Worm (Caenorhabditis elegans) whole organism, mixed stage, embryonic: Measurements from ENCODE around the gene F01D5.10.

Source experiments
- M03D4.4 ChIP-seq: sonication (generic microtip); optimal IDR thresholded peaks from 2 replicates; lab custom pipeline; 2017; ENCODE audit warnings: mild to moderate bottlenecking, missing genetic modification characterization, missing compliant biosample characterization
- blmp-1 ChIP-seq: fragments of 150-350 bp; optimal IDR thresholded peaks from 2 replicates; lab custom pipeline; 2014; ENCODE audit warnings: missing biosample characterization, missing genetic modification characterization
- ceh-39 ChIP-seq: fragments of 150-350 bp; optimal IDR thresholded peaks from 2 replicates; lab custom pipeline; 2014; ENCODE audit warnings: missing biosample characterization, missing genetic modification characterization
- ceh-43 ChIP-seq: fragments of 200-800 bp; sonication (Bioruptor generic); optimal IDR thresholded peaks from 2 replicates; lab custom pipeline; 2018; ENCODE audit warnings: mild to moderate bottlenecking, missing genetic modification characterization, moderate library complexity, missing compliant biosample characterization
- ceh-83 ChIP-seq: fragments of 200-800 bp; sonication (Bioruptor generic); optimal IDR thresholded peaks from 2 replicates; lab custom pipeline; 2018; ENCODE audit warnings: mild to moderate bottlenecking, missing genetic modification characterization, missing compliant biosample characterization
- ces-1 ChIP-seq: fragments of 150-350 bp; optimal IDR thresholded peaks from 2 replicates; lab custom pipeline; 2014; ENCODE audit warnings: missing biosample characterization, missing genetic modification reagents, missing genetic modification characterization
- cnd-1 ChIP-seq: fragments of 200-800 bp; sonication (Bioruptor generic); optimal IDR thresholded peaks from 2 replicates; lab custom pipeline; 2018; ENCODE audit warnings: mild to moderate bottlenecking, missing genetic modification characterization, missing compliant biosample characterization
- drap-1 ChIP-seq: fragments of 200-800 bp; sonication (Bioruptor generic); optimal IDR thresholded peaks from 3 replicates; lab custom pipeline; 2018; ENCODE audit warnings: mild to moderate bottlenecking, missing genetic modification characterization, missing compliant biosample characterization
- elt-1 ChIP-seq: sonication (generic microtip); optimal IDR thresholded peaks from 2 replicates; lab custom pipeline; 2017; ENCODE audit warnings: missing genetic modification characterization, mild to moderate bottlenecking, missing compliant biosample characterization, antibody characterized with exemption, moderate library complexity, borderline replicate concordance; ENCODE audit not compliant: insufficient read depth
- elt-3 ChIP-seq: fragments of 150-350 bp; optimal IDR thresholded peaks from 2 replicates; lab custom pipeline; 2014; ENCODE audit warnings: missing biosample characterization, missing genetic modification characterization
- flh-1 ChIP-seq: fragments of 200-800 bp; sonication (Bioruptor generic); optimal IDR thresholded peaks from 2 replicates; lab custom pipeline; 2018; ENCODE audit warnings: mild to moderate bottlenecking, missing genetic modification characterization, moderate library complexity, missing compliant biosample characterization
- ham-2 ChIP-seq: fragments of 200-800 bp; sonication (Bioruptor generic); optimal IDR thresholded peaks from 2 replicates; lab custom pipeline; 2018; ENCODE audit warnings: mild to moderate bottlenecking, missing genetic modification characterization, missing compliant biosample characterization
- hlh-1 ChIP-seq: fragments of 150-350 bp; optimal IDR thresholded peaks from 2 replicates; lab custom pipeline; 2014; ENCODE audit warnings: missing biosample characterization, missing genetic modification reagents, missing genetic modification characterization
- lin-13 ChIP-seq: fragments of 150-350 bp; optimal IDR thresholded peaks from 2 replicates; lab custom pipeline; 2014; ENCODE audit warnings: missing biosample characterization, missing genetic modification characterization
- lin-32 ChIP-seq: fragments of 200-800 bp; sonication (Bioruptor generic); optimal IDR thresholded peaks from 2 replicates; lab custom pipeline; 2018; ENCODE audit warnings: mild to moderate bottlenecking, missing genetic modification characterization, missing compliant biosample characterization
- lsy-2 ChIP-seq: fragments of 150-350 bp; optimal IDR thresholded peaks from 2 replicates; lab custom pipeline; 2014; ENCODE audit warnings: missing biosample characterization, missing genetic modification characterization
- mab-5 ChIP-seq: fragments of 150-350 bp; optimal IDR thresholded peaks from 2 replicates; lab custom pipeline; 2014; ENCODE audit warnings: missing biosample characterization, missing genetic modification characterization
- mep-1 ChIP-seq: fragments of 150-350 bp; optimal IDR thresholded peaks from 2 replicates; lab custom pipeline; 2017; ENCODE audit warnings: missing biosample characterization, missing genetic modification reagents, missing genetic modification characterization, inconsistent platforms
- mls-2 ChIP-seq: sonication (generic microtip); optimal IDR thresholded peaks from 2 replicates; lab custom pipeline; 2016; ENCODE audit warnings: mild to moderate bottlenecking, missing genetic modification characterization, moderate library complexity, missing compliant biosample characterization
- nhr-12 ChIP-seq: fragments of 150-350 bp; optimal IDR thresholded peaks from 2 replicates; lab custom pipeline; 2014; ENCODE audit warnings: missing biosample characterization, missing genetic modification characterization
- nhr-2 ChIP-seq: fragments of 150-350 bp; optimal IDR thresholded peaks from 2 replicates; lab custom pipeline; 2014; ENCODE audit warnings: missing biosample characterization, missing genetic modification characterization
- nhr-237 ChIP-seq: fragments of 150-350 bp; optimal IDR thresholded peaks from 2 replicates; lab custom pipeline; 2014; ENCODE audit warnings: missing biosample characterization, missing genetic modification characterization
- nhr-28 ChIP-seq: fragments of 150-350 bp; optimal IDR thresholded peaks from 2 replicates; lab custom pipeline; 2014; ENCODE audit warnings: missing biosample characterization, missing genetic modification characterization
- nhr-76 ChIP-seq: sonication (generic microtip); optimal IDR thresholded peaks from 2 replicates; lab custom pipeline; 2017; ENCODE audit warnings: missing biosample characterization, missing genetic modification characterization
- pha-4 ChIP-seq: fragments of 150-350 bp; optimal IDR thresholded peaks from 2 replicates; lab custom pipeline; 2018; ENCODE audit warnings: missing biosample characterization, missing genetic modification reagents, missing genetic modification characterization
- sem-2 ChIP-seq: fragments of 200-800 bp; sonication (Bioruptor generic); optimal IDR thresholded peaks from 2 replicates; lab custom pipeline; 2018; ENCODE audit warnings: mild to moderate bottlenecking, missing genetic modification characterization, missing compliant biosample characterization
- snpc-4 ChIP-seq: fragments of 150-350 bp; optimal IDR thresholded peaks from 2 replicates; lab custom pipeline; 2014; ENCODE audit warnings: missing biosample characterization, missing genetic modification characterization
- sptf-1 ChIP-seq: sonication (generic microtip); optimal IDR thresholded peaks from 2 replicates; lab custom pipeline; 2017; ENCODE audit warnings: mild to moderate bottlenecking, missing genetic modification characterization, moderate library complexity, missing compliant biosample characterization
- tbx-8 ChIP-seq: fragments of 200-800 bp; sonication (Bioruptor generic); optimal IDR thresholded peaks from 2 replicates; lab custom pipeline; 2018; ENCODE audit warnings: mild to moderate bottlenecking, missing genetic modification characterization, moderate library complexity, missing compliant biosample characterization
- unc-120 ChIP-seq: sonication (generic microtip); optimal IDR thresholded peaks from 2 replicates; lab custom pipeline; 2017; ENCODE audit warnings: missing genetic modification characterization, missing compliant biosample characterization; ENCODE audit not compliant: poor library complexity, severe bottlenecking
- unc-39 ChIP-seq: fragments of 150-350 bp; optimal IDR thresholded peaks from 2 replicates; lab custom pipeline; 2014; ENCODE audit warnings: missing biosample characterization, missing genetic modification characterization
- unc-62 ChIP-seq: fragments of 150-350 bp; optimal IDR thresholded peaks from 2 replicates; lab custom pipeline; 2014; ENCODE audit warnings: missing biosample characterization, missing genetic modification reagents, missing genetic modification characterization
- zip-8 ChIP-seq: fragments of 150-350 bp; optimal IDR thresholded peaks from 2 replicates; lab custom pipeline; 2014; ENCODE audit warnings: missing biosample characterization, missing genetic modification characterization

Gene F01D5.10

ce11 chrII:13973514-13973913 lies 47.6 kb downstream of the F01D5.10 start, which contains the start of gene Y39G8B.1:
TSS of gene Y39G8B.1 (minus strand) at chrII:13973812.
- TF ChIP-seq unc-39 (tag; lab: Kevin White, UChicago) (no peak), pha-4 (tag; lab: Kevin White, UChicago) (no peak), lin-32 (GFP tag; lab: Kevin White, UChicago) (no peak), nhr-28 (tag; lab: Kevin White, UChicago) (no peak), ceh-83 (GFP tag; lab: Kevin White, UChicago) (no peak), flh-1 (GFP tag; lab: Kevin White, UChicago) (no peak), mls-2 (no peak), lsy-2 (tag; lab: Kevin White, UChicago) (no peak), mep-1 (tag; lab: Kevin White, UChicago) (no peak), mab-5 (tag; lab: Kevin White, UChicago) (no peak), ceh-43 (no peak), unc-62 (GFP tag; lab: Kevin White, UChicago) (no peak), nhr-76 (tag; lab: Kevin White, UChicago) (no peak), nhr-237 (tag; lab: Kevin White, UChicago) (no peak), hlh-1 (tag; lab: Kevin White, UChicago) (no peak), snpc-4 (no peak), elt-3 (tag; lab: Kevin White, UChicago) (no peak), lin-13 (tag; lab: Kevin White, UChicago) (no peak), unc-120 (tag; lab: Kevin White, UChicago) (no peak), elt-1 (no peak), ceh-39 (tag; lab: Kevin White, UChicago) (peak; percentile 10), nhr-2 (tag; lab: Kevin White, UChicago) (peak; percentile 35), M03D4.4 (tag; lab: Kevin White, UChicago) (no peak), sptf-1 (no peak), ces-1 (GFP tag; lab: Kevin White, UChicago) (peak; percentile 46), cnd-1 (tag; lab: Kevin White, UChicago) (no peak), blmp-1 (tag; lab: Kevin White, UChicago) (no peak)

- TF ChIP-seq lsy-2 (tag; lab: Kevin White, UChicago): no peak
- TF ChIP-seq elt-1: no peak
- TF ChIP-seq sem-2 (GFP tag; lab: Kevin White, UChicago): no peak
- no peak for TF ChIP-seq lin-32 (GFP tag; lab: Kevin White, UChicago)
- TF ChIP-seq blmp-1 (tag; lab: Kevin White, UChicago): no peak
- TF ChIP-seq M03D4.4 (tag; lab: Kevin White, UChicago): no peak
- TF ChIP-seq unc-120 (tag; lab: Kevin White, UChicago): no peak
- TF ChIP-seq lin-13 (tag; lab: Kevin White, UChicago): no peak
- no peak for TF ChIP-seq hlh-1 (tag; lab: Kevin White, UChicago)
- no peak for TF ChIP-seq ceh-43
- TF ChIP-seq snpc-4: no peak
- TF ChIP-seq zip-8 (tag; lab: Kevin White, UChicago): no peak
- no peak for TF ChIP-seq mep-1 (tag; lab: Kevin White, UChicago)
- TF ChIP-seq ham-2 (GFP tag; lab: Kevin White, UChicago): no peak
- no peak for TF ChIP-seq cnd-1 (tag; lab: Kevin White, UChicago)
- TF ChIP-seq nhr-28 (tag; lab: Kevin White, UChicago): no peak
- no peak for TF ChIP-seq unc-62 (GFP tag; lab: Kevin White, UChicago)
- no peak for TF ChIP-seq unc-39 (tag; lab: Kevin White, UChicago)
- TF ChIP-seq nhr-12 (tag; lab: Kevin White, UChicago): no peak
Measured at ce11 chrII:13972199-13972598, 48.9 kb downstream of the F01D5.10 start.

ce11 chrII:13968979-13969378 lies 52.2 kb downstream of the F01D5.10 start, which contains the start of gene sre-43:
TSS of gene sre-43 (minus strand) at chrII:13969079.
- TF ChIP-seq flh-1 (GFP tag; lab: Kevin White, UChicago) (no peak), nhr-2 (tag; lab: Kevin White, UChicago) (no peak), lsy-2 (tag; lab: Kevin White, UChicago) (no peak), ceh-83 (GFP tag; lab: Kevin White, UChicago) (no peak), elt-3 (tag; lab: Kevin White, UChicago) (no peak), elt-1 (no peak), mep-1 (tag; lab: Kevin White, UChicago) (no peak), blmp-1 (tag; lab: Kevin White, UChicago) (no peak), sptf-1 (no peak), drap-1 (GFP tag; lab: Kevin White, UChicago) (no peak), hlh-1 (tag; lab: Kevin White, UChicago) (no peak), mls-2 (no peak), ham-2 (GFP tag; lab: Kevin White, UChicago) (no peak), lin-13 (tag; lab: Kevin White, UChicago) (no peak), nhr-12 (tag; lab: Kevin White, UChicago) (no peak), cnd-1 (tag; lab: Kevin White, UChicago) (no peak), ceh-39 (tag; lab: Kevin White, UChicago) (no peak), zip-8 (tag; lab: Kevin White, UChicago) (no peak), unc-120 (tag; lab: Kevin White, UChicago) (no peak), tbx-8 (GFP tag; lab: Kevin White, UChicago) (no peak)
